Worm (Caenorhabditis elegans): ENCODE data around the gene K08D8.3.

The K08D8.3 gene

ce11 chrIV:12902430-12903110 lies 3.9 kb downstream of the K08D8.3 start, which contains the start of gene K08D8.2:
Gene K08D8.2, plus strand, starts transcription at chrIV:12903060.
- no peak for TF ChIP-seq lin-40 (tag; optimal IDR thresholded peaks at IDR 0.05)
- TF ChIP-seq cebp-1 (GFP tag; IDR thresholded peaks at IDR 0.05): 0 out of 2 replicates have a peak, but pooled peaks have one; percentile 23
- peak; percentile 10 for TF ChIP-seq cebp-1 (tag; optimal IDR thresholded peaks at IDR 0.05)
- peak; percentile 37 for TF ChIP-seq nhr-80 (tag; optimal IDR thresholded peaks at IDR 0.05)

DNA sequence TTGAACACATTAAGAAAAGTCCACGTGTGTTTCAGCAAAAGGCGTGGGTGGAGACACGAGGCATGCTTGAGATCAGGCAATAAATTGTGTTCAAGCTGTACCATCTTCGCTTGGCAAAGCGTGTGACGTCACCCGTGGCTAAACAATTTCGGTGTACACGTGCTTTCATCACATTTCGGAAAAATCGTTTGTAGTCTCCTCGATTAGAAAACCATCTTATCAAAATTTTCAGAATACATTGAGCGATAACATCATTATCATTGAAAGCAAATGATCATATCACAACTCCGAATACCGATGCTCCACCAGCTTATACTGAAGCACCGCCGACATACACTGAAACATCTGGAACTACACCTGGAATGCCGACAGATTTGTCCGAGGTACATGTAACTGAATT lies 4.9 kb downstream of the K08D8.3 start:
- TF ChIP-seq nhr-80 (tag; optimal IDR thresholded peaks at IDR 0.05): peak; percentile 18
- TF ChIP-seq hlh-26 (GFP tag; conservative IDR thresholded peaks at IDR 0.05): no peak
- TF ChIP-seq attf-3 (GFP tag; conservative IDR thresholded peaks at IDR 0.05): no peak

DNA sequence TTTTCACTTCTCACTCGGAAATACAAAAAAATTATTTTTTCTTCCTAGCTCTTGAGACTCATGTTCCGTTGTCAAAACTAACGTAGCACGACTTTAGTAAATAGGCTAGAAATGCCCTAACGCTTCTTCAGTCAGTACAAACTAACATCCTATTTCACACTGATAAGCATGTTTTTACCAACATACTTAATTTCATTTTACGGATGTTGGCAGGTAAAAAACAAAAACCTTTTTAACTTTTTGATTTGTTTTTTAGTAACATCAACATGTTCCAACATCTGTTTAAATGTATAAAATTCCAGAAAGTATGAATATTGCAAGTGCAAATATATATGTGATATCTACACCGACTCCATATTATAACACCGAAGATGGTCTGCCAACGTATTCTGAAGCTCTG lies 6.2 kb downstream of the K08D8.3 start, which contains the start of gene K08D8.10:
TSS of gene K08D8.10 (plus strand) at position 301 of the 400 bp plus-strand sequence.
- TF ChIP-seq ceh-40 (GFP tag; IDR thresholded peaks at IDR 0.05): no peak
- no peak for TF ChIP-seq dpff-1 (tag; optimal IDR thresholded peaks at IDR 0.05)
- no peak for TF ChIP-seq hlh-12 (tag; optimal IDR thresholded peaks at IDR 0.05)
- no peak for TF ChIP-seq snpc-1.3 (tag; optimal IDR thresholded peaks at IDR 0.05; ENCODE audit: insufficient read depth)
- no peak for TF ChIP-seq let-526 (GFP tag; IDR thresholded peaks at IDR 0.05)
- TF ChIP-seq madf-6 (GFP tag; IDR thresholded peaks at IDR 0.05): no peak

- TF ChIP-seq athp-1 (tag; optimal IDR thresholded peaks at IDR 0.05) (no peak), rcor-1 (GFP tag; IDR thresholded peaks at IDR 0.05) (no peak), lag-1 (GFP tag; IDR thresholded peaks at IDR 0.05) (no peak), akir-1 (GFP tag; optimal IDR thresholded peaks at IDR 0.05) (no peak), lin-26 (GFP tag; IDR thresholded peaks at IDR 0.05) (no peak)
Observed at ce11 chrIV:12899392-12899791, 7.1 kb downstream of the K08D8.3 start, which contains the start of gene K08D8.9. Gene K08D8.9, plus strand, starts transcription at chrIV:12899692.

DNA sequence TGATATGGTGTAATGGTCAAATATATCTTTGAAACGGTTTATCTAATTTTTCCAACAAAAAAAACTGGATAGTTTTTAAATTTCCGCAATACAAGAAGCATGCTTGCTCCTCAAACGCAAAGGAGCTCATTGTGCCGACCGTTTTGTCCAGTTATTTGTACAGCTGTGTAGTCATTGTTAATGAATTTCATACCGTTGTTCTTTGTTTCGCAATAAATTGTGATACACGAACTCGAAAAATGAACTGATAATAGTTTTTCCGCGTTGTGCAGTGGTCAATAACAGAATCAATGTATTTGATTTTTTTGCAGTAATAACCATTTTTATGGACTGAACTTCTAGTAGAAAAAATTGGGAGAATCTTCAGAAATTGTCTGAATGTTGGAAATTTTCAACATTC lies 7.6 kb downstream of the K08D8.3 start:
- TF ChIP-seq attf-3 (GFP tag; conservative IDR thresholded peaks at IDR 0.05): no peak
- no peak for TF ChIP-seq cebp-1 (GFP tag; IDR thresholded peaks at IDR 0.05)
- TF ChIP-seq cebp-1 (tag; optimal IDR thresholded peaks at IDR 0.05): peak; percentile 37

ce11 chrIV:12897146-12897545 lies 9.3 kb downstream of the K08D8.3 start:
- TF ChIP-seq hlh-12 (tag; optimal IDR thresholded peaks at IDR 0.05) (no peak), cebp-1 (GFP tag; IDR thresholded peaks at IDR 0.05) (peak; percentile 57; the same call in 1 of the 2 replicates), cebp-1 (tag; optimal IDR thresholded peaks at IDR 0.05) (peak; percentile 79), lir-1 (GFP tag; conservative IDR thresholded peaks at IDR 0.05) (no peak), sdz-38 (tag; optimal IDR thresholded peaks at IDR 0.05) (no peak)

DNA sequence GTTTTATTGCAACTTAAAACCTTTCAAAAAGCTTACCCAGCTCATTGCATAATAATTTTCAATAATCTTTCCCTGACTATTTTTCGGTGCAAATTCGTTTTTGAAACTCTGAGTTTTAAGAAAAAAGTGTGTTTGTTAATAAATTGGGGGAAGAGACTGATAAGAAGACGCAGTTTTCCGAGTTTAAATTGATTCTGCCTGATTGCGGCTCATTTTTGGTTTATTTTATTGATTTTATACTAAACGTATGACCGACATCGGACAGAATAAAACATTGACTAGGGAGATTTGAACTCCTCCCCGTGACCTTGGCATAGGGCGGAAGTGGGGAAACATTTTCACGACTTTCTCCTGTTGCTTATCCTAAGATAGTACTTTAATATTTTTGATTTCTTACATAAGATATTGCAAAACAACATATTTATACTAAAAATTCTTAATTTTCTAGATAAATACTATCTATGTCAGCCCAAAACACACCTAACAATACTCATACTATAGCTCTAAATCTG lies 10.0 kb downstream of the K08D8.3 start, which contains the start of gene K08D8.7:
TSS of gene K08D8.7 (plus strand) at position 462 of the 512 bp plus-strand sequence.
- TF ChIP-seq F57C9.4 (tag; optimal IDR thresholded peaks at IDR 0.05) (no peak), snpc-3.4 (tag; optimal IDR thresholded peaks at IDR 0.05) (no peak), attf-3 (GFP tag; conservative IDR thresholded peaks at IDR 0.05) (no peak), nhr-80 (tag; optimal IDR thresholded peaks at IDR 0.05) (peak; percentile 21), F23B12.7 (tag; optimal IDR thresholded peaks at IDR 0.05; ENCODE audit: insufficient read depth) (no peak), xnd-1 (tag; optimal IDR thresholded peaks at IDR 0.05) (no peak), ekl-4 (GFP tag; IDR thresholded peaks at IDR 0.05) (no peak)

Measured in whole organism, young adult.